Worm (Caenorhabditis elegans) whole organism, L4/young adult: ENCODE measurements around the gene ZK622.4.

Experiments
- W03F9.2 ChIP-seq: fragments of 150-350 bp; optimal IDR thresholded peaks from 2 replicates; lab custom pipeline; 2014; ENCODE audit warnings: missing biosample characterization, missing genetic modification characterization
- dao-5 ChIP-seq: sonication (generic microtip); optimal IDR thresholded peaks from 2 replicates; lab custom pipeline; 2016; ENCODE audit warnings: missing genotype, missing genetic modification characterization, moderate library complexity, missing compliant biosample characterization

DNA sequence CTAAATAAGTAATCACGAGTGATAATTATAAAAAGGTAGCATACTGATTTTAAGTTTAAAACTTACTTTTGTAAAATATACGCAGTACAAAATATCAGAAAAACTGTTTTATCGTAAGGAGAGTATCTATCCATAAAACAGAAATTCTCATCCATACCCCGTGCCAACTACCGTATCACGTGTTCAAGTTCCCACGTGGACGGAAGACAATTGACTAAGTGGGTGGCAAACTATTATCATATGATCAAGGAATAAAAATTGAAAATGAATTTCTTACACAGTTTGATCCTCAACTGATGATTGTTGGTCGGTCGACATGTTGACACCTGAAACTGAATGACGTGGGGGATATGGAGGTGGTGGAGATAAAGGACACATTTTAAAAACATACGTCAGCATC lies 10.3 kb upstream of the ZK622.4 start, which contains the start of gene pmt-1:
- TF ChIP-seq W03F9.2 (tag; lab: Kevin White, UChicago) = no peak
- TF ChIP-seq dao-5 (tag; lab: Kevin White, UChicago) = no peak
